Fruit fly (Drosophila melanogaster): ENCODE measurements around the gene CG12237.
A peak's percentile ranks its signal among the peaks of the same experiment; 100 is the strongest.

CG12237 gene

DNA sequence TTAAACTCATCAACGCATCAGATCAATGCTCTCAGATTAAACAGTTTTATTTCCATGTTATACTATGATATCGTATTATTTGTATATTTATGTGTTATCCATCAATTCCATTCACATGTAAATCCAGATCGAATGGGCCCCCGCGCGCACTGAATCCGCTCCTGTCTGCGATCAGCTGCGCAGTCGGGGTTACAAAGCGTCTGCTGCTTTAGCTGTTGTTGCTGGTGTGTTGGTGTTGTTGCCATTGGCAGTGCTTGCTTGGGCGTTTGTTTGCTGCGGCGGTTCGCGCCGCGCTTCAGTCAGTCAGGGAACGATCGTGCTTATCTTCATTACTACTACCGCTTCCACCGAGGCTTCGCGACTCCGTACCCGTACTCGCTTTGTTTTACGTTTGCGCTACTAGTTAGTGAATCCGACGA, 24.3 kb upstream of the CG12237 start, which contains the start of gene Zw (continued):
- TF ChIP-seq zen2 (GFP tag; IDR thresholded peaks at IDR 0.05; ENCODE audit: partially characterized antibody) (no peak), en (GFP tag; optimal IDR thresholded peaks at IDR 0.05) (peak; percentile 0), CG2712 (tag; optimal IDR thresholded peaks at IDR 0.05) (peak; percentile 52), odd (GFP tag; optimal IDR thresholded peaks at IDR 0.05) (no peak), tin (GFP tag; optimal IDR thresholded peaks at IDR 0.05) (peak; percentile 56), Lim3 (GFP tag; IDR thresholded peaks at IDR 0.05) (no peak), CG4617 (GFP tag; optimal IDR thresholded peaks at IDR 0.05; ENCODE audit: borderline replicate concordance) (no peak), CG12744 (GFP tag; optimal IDR thresholded peaks at IDR 0.05) (peak; percentile 36), CG14441 (GFP tag; IDR thresholded peaks at IDR 0.05) (peak; percentile 40; the same call in 1 of the 2 replicates), CG6683 (GFP tag; optimal IDR thresholded peaks at IDR 0.05) (no peak), Nf-YA (GFP tag; IDR thresholded peaks at IDR 0.05) (no peak), Oli (tag; optimal IDR thresholded peaks at IDR 0.05) (peak; percentile 33), CG8290 (GFP tag; optimal IDR thresholded peaks at IDR 0.05) (no peak), CG8290 (tag; optimal IDR thresholded peaks at IDR 0.05) (peak in 1 of 2 experiments; percentile 88), CG6272 (GFP tag; IDR thresholded peaks at IDR 0.05) (peak; percentile 34; the same call in 1 of the 2 replicates), Elba2 (GFP tag; optimal IDR thresholded peaks at IDR 0.05) (no peak), D (optimal IDR thresholded peaks at IDR 0.05) (no peak), D (GFP tag; optimal IDR thresholded peaks at IDR 0.05) (no peak), ara (GFP tag; IDR thresholded peaks at IDR 0.05) (peak; percentile 36; the same call in 1 of the 2 replicates), Trl (optimal IDR thresholded peaks at IDR 0.05) (no peak), Trl (GFP tag; optimal IDR thresholded peaks at IDR 0.05) (peak; percentile 47), grn (GFP tag; optimal IDR thresholded peaks at IDR 0.05) (no peak), CG17568 (GFP tag; optimal IDR thresholded peaks at IDR 0.05) (no peak), maf-S (GFP tag; optimal IDR thresholded peaks at IDR 0.05) (no peak), CG30431 (GFP tag; optimal IDR thresholded peaks at IDR 0.05) (peak; percentile 47), org-1 (GFP tag; optimal IDR thresholded peaks at IDR 0.05) (no peak), CG17359 (tag; optimal IDR thresholded peaks at IDR 0.05) (peak; percentile 31), gem (tag; optimal IDR thresholded peaks at IDR 0.05) (peak; percentile 59), Stat92E (GFP tag; optimal IDR thresholded peaks at IDR 0.05) (no peak), jumu (GFP tag; optimal IDR thresholded peaks at IDR 0.05) (no peak), phol (tag; optimal IDR thresholded peaks at IDR 0.05) (peak; percentile 34), CG12071 (GFP tag; optimal IDR thresholded peaks at IDR 0.05) (peak; percentile 9), Sin3A (optimal IDR thresholded peaks at IDR 0.05) (no peak), Optix (GFP tag; IDR thresholded peaks at IDR 0.05) (0 out of 3 replicates have a peak, but pooled peaks have one; percentile 60), exex (tag; optimal IDR thresholded peaks at IDR 0.05) (peak; percentile 7), CG4854 (GFP tag; optimal IDR thresholded peaks at IDR 0.05) (no peak), jigr1 (GFP tag; IDR thresholded peaks at IDR 0.05) (no peak; the same call in 2 of the 3 replicates), B-H2 (GFP tag; optimal IDR thresholded peaks at IDR 0.05) (peak; percentile 48), cg (GFP tag; optimal IDR thresholded peaks at IDR 0.05) (peak; percentile 28), BEAF-32 (GFP tag; optimal IDR thresholded peaks at IDR 0.05) (no peak), Med (GFP tag) (peak; percentile 88), CG2875 (GFP tag; optimal IDR thresholded peaks at IDR 0.05) (no peak), CG17802 (tag; optimal IDR thresholded peaks at IDR 0.05) (no peak), CG31388 (GFP tag; optimal IDR thresholded peaks at IDR 0.05) (no peak), HmgD (GFP tag; optimal IDR thresholded peaks at IDR 0.05) (no peak), MESR4 (GFP tag; optimal IDR thresholded peaks at IDR 0.05) (no peak), Sry-δ (GFP tag; optimal IDR thresholded peaks at IDR 0.05) (no peak), Lhr (GFP tag; optimal IDR thresholded peaks at IDR 0.05) (no peak), CG17385 (GFP tag; optimal IDR thresholded peaks at IDR 0.05) (no peak), CG4820 (GFP tag; optimal IDR thresholded peaks at IDR 0.05) (peak; percentile 31), Bteb2 (GFP tag; optimal IDR thresholded peaks at IDR 0.05) (no peak), zfh1 (GFP tag; IDR thresholded peaks at IDR 0.05) (peak; percentile 62; the same call in 2 of the 3 replicates)

All from whole organism, embryonic.